Worm (Caenorhabditis elegans) whole organism, late embryonic: ENCODE measurements around the gene unc-43.

ENCODE experiments used
- C38D4.7 ChIP-seq: fragments of 200-800 bp; sonication (Bioruptor generic); optimal IDR thresholded peaks from 2 replicates; lab custom pipeline; 2018; ENCODE audit warnings: mild to moderate bottlenecking, missing genetic modification characterization, moderate library complexity, missing compliant biosample characterization
- ahr-1 ChIP-seq: sonication (generic microtip); optimal IDR thresholded peaks from 2 replicates; lab custom pipeline; 2016; ENCODE audit warnings: missing genetic modification characterization, missing compliant biosample characterization
- ceh-14 ChIP-seq: sonication (generic microtip); optimal IDR thresholded peaks from 2 replicates; lab custom pipeline; 2016; ENCODE audit warnings: missing genotype, missing genetic modification characterization, missing compliant biosample characterization
- ceh-31 ChIP-seq: sonication (generic microtip); optimal IDR thresholded peaks from 2 replicates; lab custom pipeline; 2016; ENCODE audit warnings: missing genetic modification characterization, missing compliant biosample characterization
- ceh-34 ChIP-seq: sonication (generic microtip); optimal IDR thresholded peaks from 2 replicates; lab custom pipeline; 2016; ENCODE audit warnings: mild to moderate bottlenecking, missing genetic modification characterization, missing compliant biosample characterization
- ceh-45 ChIP-seq: fragments of 200-800 bp; sonication (Bioruptor generic); IDR thresholded peaks from 2 replicates; pipeline ENCODE4 v1.3.6; 2022; ENCODE audit warnings: missing genetic modification reagents, missing genetic modification characterization, missing compliant biosample characterization
- ceh-9 ChIP-seq: sonication (generic microtip); optimal IDR thresholded peaks from 2 replicates; lab custom pipeline; 2016; ENCODE audit warnings: mild to moderate bottlenecking, missing genetic modification characterization, inconsistent platforms, missing compliant biosample characterization
- che-1 ChIP-seq: sonication (generic microtip); optimal IDR thresholded peaks from 2 replicates; lab custom pipeline; 2016; ENCODE audit warnings: mild to moderate bottlenecking, missing genetic modification characterization, missing compliant biosample characterization
- dmd-4 ChIP-seq: sonication (generic microtip); optimal IDR thresholded peaks from 2 replicates; lab custom pipeline; 2016; ENCODE audit warnings: borderline replicate concordance, missing genetic modification characterization, missing compliant biosample characterization
- dve-1 ChIP-seq: sonication (generic microtip); optimal IDR thresholded peaks from 2 replicates; lab custom pipeline; 2017; ENCODE audit warnings: antibody characterized with exemption, mild to moderate bottlenecking, missing genetic modification characterization, missing compliant biosample characterization
- elt-2 ChIP-seq: sonication (generic microtip); optimal IDR thresholded peaks from 2 replicates; lab custom pipeline; 2016; ENCODE audit warnings: missing genetic modification reagents, missing genetic modification characterization, missing compliant biosample characterization
- fax-1 ChIP-seq: sonication (generic microtip); optimal IDR thresholded peaks from 2 replicates; lab custom pipeline; 2016; ENCODE audit warnings: missing genotype, missing genetic modification characterization, missing compliant biosample characterization
- fkh-10 ChIP-seq: fragments of 150-350 bp; optimal IDR thresholded peaks from 2 replicates; lab custom pipeline; 2014; ENCODE audit warnings: missing biosample characterization, missing genetic modification reagents, missing genetic modification characterization
- gmeb-2 ChIP-seq: sonication (generic microtip); optimal IDR thresholded peaks from 2 replicates; lab custom pipeline; 2016; ENCODE audit warnings: missing genetic modification characterization, inconsistent platforms, missing compliant biosample characterization
- hlh-30 ChIP-seq: sonication (generic microtip); optimal IDR thresholded peaks from 2 replicates; lab custom pipeline; 2017; ENCODE audit warnings: antibody characterized with exemption, missing genetic modification characterization, missing compliant biosample characterization; ENCODE audit not compliant: insufficient read depth
- lin-11 ChIP-seq: fragments of 200-800 bp; sonication (Bioruptor generic); optimal IDR thresholded peaks from 2 replicates; lab custom pipeline; 2018; ENCODE audit warnings: mild to moderate bottlenecking, missing genetic modification characterization, missing compliant biosample characterization
- mec-3 ChIP-seq: sonication (generic microtip); optimal IDR thresholded peaks from 2 replicates; lab custom pipeline; 2016; ENCODE audit warnings: borderline replicate concordance, missing genetic modification characterization, missing compliant biosample characterization
- nhr-11 ChIP-seq: fragments of 150-350 bp; optimal IDR thresholded peaks from 2 replicates; lab custom pipeline; 2014; ENCODE audit warnings: missing biosample characterization, missing genetic modification characterization
- nhr-232 ChIP-seq: sonication (generic microtip); optimal IDR thresholded peaks from 2 replicates; lab custom pipeline; 2016; ENCODE audit warnings: missing genetic modification characterization, missing compliant biosample characterization
- npax-4 ChIP-seq: sonication (generic microtip); optimal IDR thresholded peaks from 2 replicates; lab custom pipeline; 2016; ENCODE audit warnings: missing genetic modification characterization, missing compliant biosample characterization
- pag-3 ChIP-seq: sonication (generic microtip); optimal IDR thresholded peaks from 2 replicates; lab custom pipeline; 2016; ENCODE audit warnings: missing compliant biosample characterization, missing genetic modification characterization, borderline replicate concordance
- pax-1 ChIP-seq: fragments of 150-350 bp; optimal IDR thresholded peaks from 2 replicates; lab custom pipeline; 2014; ENCODE audit warnings: missing biosample characterization, missing genetic modification characterization
- pros-1 ChIP-seq: fragments of 150-350 bp; optimal IDR thresholded peaks from 2 replicates; lab custom pipeline; 2014; ENCODE audit warnings: missing biosample characterization, missing genetic modification reagents, missing genetic modification characterization
- ref-2 ChIP-seq: sonication (generic microtip); optimal IDR thresholded peaks from 2 replicates; lab custom pipeline; 2016; ENCODE audit warnings: missing genetic modification characterization, missing compliant biosample characterization
- sdc-2 ChIP-seq: sonication (generic microtip); optimal IDR thresholded peaks from 2 replicates; lab custom pipeline; 2016; ENCODE audit warnings: missing genotype, missing genetic modification characterization, missing compliant biosample characterization
- sox-2 ChIP-seq: fragments of 200-800 bp; sonication (Bioruptor generic); IDR thresholded peaks from 2 replicates; pipeline ENCODE4 v1.3.6; 2022; ENCODE audit warnings: missing genetic modification reagents, missing genetic modification characterization, missing compliant biosample characterization
- tbx-2 ChIP-seq: sonication (generic microtip); optimal IDR thresholded peaks from 2 replicates; lab custom pipeline; 2016; ENCODE audit warnings: missing genetic modification characterization, missing compliant biosample characterization
- tbx-7 ChIP-seq: sonication (generic microtip); optimal IDR thresholded peaks from 2 replicates; lab custom pipeline; 2016; ENCODE audit warnings: missing genotype, missing genetic modification characterization, missing compliant biosample characterization
- ttx-3 ChIP-seq: sonication (generic microtip); optimal IDR thresholded peaks from 2 replicates; lab custom pipeline; 2016; ENCODE audit warnings: missing genetic modification reagents, missing genetic modification characterization, missing compliant biosample characterization
- unc-3 ChIP-seq, 2 experiments: fragments of 200-800 bp in 1 of 2; sonication (Bioruptor generic) in 1 of 2; sonication (generic microtip) in 1 of 2; conservative IDR thresholded peaks in 1 of 2; optimal IDR thresholded peaks in 1 of 2; 2 replicates each; pipeline versions ENCODE4 v1.3.6 to Lab custom; 2016 to 2022; ENCODE audit warnings: missing compliant biosample characterization in 2 of 2, missing genetic modification characterization in 2 of 2, missing genetic modification reagents in 1 of 2
- unc-42 ChIP-seq: sonication (generic microtip); optimal IDR thresholded peaks from 2 replicates; lab custom pipeline; 2016; ENCODE audit warnings: missing genotype, missing genetic modification characterization, missing compliant biosample characterization
- unc-55 ChIP-seq: sonication (generic microtip); optimal IDR thresholded peaks from 2 replicates; lab custom pipeline; 2017; ENCODE audit warnings: missing biosample characterization, missing genetic modification reagents, missing genetic modification characterization
- zip-5 ChIP-seq: sonication (generic microtip); optimal IDR thresholded peaks from 2 replicates; lab custom pipeline; 2016; ENCODE audit warnings: missing genetic modification characterization, missing compliant biosample characterization

The unc-43 gene

DNA sequence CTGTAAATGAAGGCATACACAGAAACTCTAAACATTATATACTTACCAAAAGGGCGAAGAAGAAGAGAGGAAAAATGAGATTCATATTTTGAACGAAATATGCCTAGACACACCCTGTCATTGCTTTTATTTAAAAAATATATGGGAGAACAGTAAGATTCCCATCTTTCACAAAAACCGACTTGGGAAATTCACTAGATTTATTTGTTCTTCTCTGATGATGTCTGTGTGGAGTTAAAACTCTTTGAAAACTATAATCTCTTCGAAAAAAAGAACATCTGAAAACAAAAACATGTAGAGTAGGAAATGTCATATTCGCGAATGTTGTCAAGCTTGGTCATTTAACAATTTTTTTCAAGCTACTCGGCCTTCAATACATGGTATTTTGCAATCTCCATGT, 39.7 kb downstream of the unc-43 start, which contains the start of gene R09E10.8:
R09E10.8 (minus strand) TSS at position 101 of the 400 bp plus-strand sequence.
- no peak for TF ChIP-seq dmd-4
- TF ChIP-seq ceh-14, result no peak
- TF ChIP-seq tbx-2 (tag; lab: Kevin White, UChicago), result no peak
- TF ChIP-seq zip-5 (tag; lab: Kevin White, UChicago), result no peak
- TF ChIP-seq ahr-1, result no peak

DNA sequence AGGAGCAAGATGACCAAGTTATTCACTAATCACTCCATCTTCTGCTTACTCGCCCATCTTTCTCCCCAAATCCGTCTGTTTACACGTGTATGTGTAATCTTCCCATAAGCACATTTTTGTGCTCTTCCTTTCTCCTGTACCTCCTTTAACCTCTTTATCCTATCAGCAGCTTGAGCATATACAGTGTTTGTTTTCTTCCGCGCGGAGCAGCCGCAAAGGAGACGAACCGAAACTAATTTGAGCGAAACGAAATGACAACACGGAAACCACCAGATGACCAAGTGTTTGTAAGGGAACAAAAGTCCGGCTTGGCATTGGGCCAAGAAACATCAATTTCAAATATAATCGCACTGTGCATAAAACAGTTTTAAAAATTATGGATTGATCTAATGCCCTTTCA, 45.6 kb downstream of the unc-43 start:
- no peak for TF ChIP-seq fax-1 (tag; lab: Kevin White, UChicago)
- TF ChIP-seq pax-1 (tag; lab: Kevin White, UChicago), result peak; percentile 94
- TF ChIP-seq, all 69 proteins: peak for 1

DNA sequence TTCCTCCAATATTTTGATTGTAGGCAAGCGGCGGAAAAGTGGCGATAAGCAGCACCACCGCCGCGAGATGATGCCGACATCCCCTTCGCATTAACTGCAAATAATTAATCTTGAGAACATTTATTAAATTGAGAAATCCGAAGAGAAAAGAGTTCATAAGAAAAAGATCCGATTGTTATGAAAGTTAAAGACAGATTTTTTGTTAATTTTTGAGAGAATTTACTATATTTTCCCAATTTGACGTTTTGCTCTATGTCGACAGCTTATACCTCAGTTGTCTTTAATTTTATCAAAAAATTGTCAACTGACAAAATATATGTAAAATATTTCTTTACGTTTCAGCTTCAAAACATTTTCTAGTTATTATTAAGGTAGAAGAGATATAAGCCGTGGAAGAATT, 47.8 kb downstream of the unc-43 start, which contains the start of gene R09E10.5:
R09E10.5 (minus strand) TSS at position 101 of the 400 bp plus-strand sequence.
- no peak for TF ChIP-seq C38D4.7 (GFP tag; lab: Kevin White, UChicago)
- no peak for TF ChIP-seq gmeb-2 (tag; lab: Kevin White, UChicago)
- no peak for TF ChIP-seq ceh-14
- no peak for TF ChIP-seq unc-3 (GFP tag; conservative IDR thresholded peaks at IDR 0.05; lab: Robert Waterston, UW)
- TF ChIP-seq unc-3 (tag; optimal IDR thresholded peaks at IDR 0.05; lab: Kevin White, UChicago), result no peak
- no peak for TF ChIP-seq ceh-45 (GFP tag; lab: Robert Waterston, UW)
- TF ChIP-seq che-1 (tag; lab: Kevin White, UChicago), result no peak
- TF ChIP-seq pag-3, result no peak
- TF ChIP-seq ceh-31 (tag; lab: Kevin White, UChicago), result no peak
- TF ChIP-seq sox-2 (GFP tag; lab: Robert Waterston, UW), result no peak
- no peak for TF ChIP-seq sdc-2
- TF ChIP-seq nhr-11 (tag; lab: Kevin White, UChicago), result no peak
- no peak for TF ChIP-seq nhr-232 (tag; lab: Kevin White, UChicago)
- no peak for TF ChIP-seq dve-1 (tag; lab: Kevin White, UChicago)
- TF ChIP-seq unc-55 (GFP tag; lab: Kevin White, UChicago), result no peak
- no peak for TF ChIP-seq ahr-1
- no peak for TF ChIP-seq npax-4 (tag; lab: Kevin White, UChicago)
- TF ChIP-seq unc-42 (tag; lab: Kevin White, UChicago), result no peak
- TF ChIP-seq hlh-30 (tag; lab: Kevin White, UChicago), result no peak

DNA sequence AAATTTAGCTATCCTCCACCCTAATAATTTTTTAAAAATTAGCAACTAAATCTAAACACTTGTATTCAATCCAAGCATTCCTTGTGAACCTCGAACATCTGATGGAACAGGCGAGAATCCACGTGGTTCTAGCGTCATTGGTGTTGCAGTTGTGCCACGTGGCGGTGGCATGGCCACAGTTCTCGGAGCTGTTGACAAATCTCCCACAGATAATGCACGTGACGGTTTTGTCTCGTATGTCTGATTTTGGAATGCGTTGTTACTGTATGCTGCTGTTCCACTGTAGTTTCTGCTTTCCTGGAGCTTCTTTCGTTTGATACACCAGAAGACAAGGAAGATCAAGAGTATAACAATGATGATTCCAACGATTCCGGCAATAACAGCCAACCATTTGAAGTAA, 54.0 kb downstream of the unc-43 start:
- TF ChIP-seq pros-1 (tag; lab: Kevin White, UChicago), result no peak
- no peak for TF ChIP-seq ttx-3
- no peak for TF ChIP-seq unc-3 (GFP tag; conservative IDR thresholded peaks at IDR 0.05; lab: Robert Waterston, UW)
- no peak for TF ChIP-seq unc-3 (tag; optimal IDR thresholded peaks at IDR 0.05; lab: Kevin White, UChicago)
- no peak for TF ChIP-seq mec-3
- no peak for TF ChIP-seq sdc-2
- TF ChIP-seq zip-5 (tag; lab: Kevin White, UChicago), result no peak
- TF ChIP-seq ahr-1, result no peak
- TF ChIP-seq C38D4.7 (GFP tag; lab: Kevin White, UChicago), result no peak
- no peak for TF ChIP-seq fkh-10 (GFP tag; lab: Kevin White, UChicago)
- TF ChIP-seq ceh-9 (tag; lab: Kevin White, UChicago), result no peak
- TF ChIP-seq pax-1 (tag; lab: Kevin White, UChicago), result no peak
- no peak for TF ChIP-seq elt-2 (tag; lab: Kevin White, UChicago)
- TF ChIP-seq tbx-7, result no peak
- TF ChIP-seq ceh-34 (tag; lab: Kevin White, UChicago), result no peak

DNA sequence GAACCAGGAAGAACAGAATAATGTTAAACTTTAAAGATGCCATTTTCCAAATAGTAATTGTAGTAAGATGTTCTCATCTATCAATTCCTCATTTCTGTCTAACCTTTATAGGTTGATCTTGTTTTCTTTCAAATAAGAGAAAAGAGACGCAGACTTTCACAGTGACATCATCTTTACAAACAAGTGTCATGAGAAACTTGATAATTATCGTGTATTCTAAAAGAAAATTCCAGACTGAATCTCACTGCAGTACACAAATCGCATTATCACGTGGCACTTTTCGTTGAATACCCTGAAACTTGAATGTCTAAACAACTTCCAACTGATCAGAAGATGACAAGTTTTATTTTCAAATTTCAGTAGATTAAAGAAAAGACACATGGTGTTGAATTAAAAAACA, 54.9 kb downstream of the unc-43 start, which contains the start of gene R09E10.13:
R09E10.13 (minus strand) TSS at position 61 of the 400 bp plus-strand sequence.
- TF ChIP-seq ref-2 (tag; lab: Kevin White, UChicago) (no peak), ceh-31 (tag; lab: Kevin White, UChicago) (no peak), lin-11 (tag; lab: Kevin White, UChicago) (no peak), pax-1 (tag; lab: Kevin White, UChicago) (no peak)
